Worm (Caenorhabditis elegans): Measurements from ENCODE around the gene zig-5.

ce11 chrIII:10985559-10986036, 32.3 kb upstream of the zig-5 start, which contains the start of gene col-93:
- TF ChIP-seq hlh-15 (tag; optimal IDR thresholded peaks at IDR 0.05), result no peak
- no peak for TF ChIP-seq ama-1 (optimal IDR thresholded peaks at IDR 0.05)
- TF ChIP-seq nfya-1 (tag; optimal IDR thresholded peaks at IDR 0.05), result no peak
- no peak for TF ChIP-seq pha-4 (tag; optimal IDR thresholded peaks at IDR 0.05)
- TF ChIP-seq ceh-31 (tag; optimal IDR thresholded peaks at IDR 0.05), result no peak
- no peak for TF ChIP-seq ceh-14 (tag; optimal IDR thresholded peaks at IDR 0.05)
- no peak for TF ChIP-seq hlh-6 (tag; optimal IDR thresholded peaks at IDR 0.05)
- no peak for TF ChIP-seq ceh-2 (tag; optimal IDR thresholded peaks at IDR 0.05)
- TF ChIP-seq dve-1 (tag; optimal IDR thresholded peaks at IDR 0.05), result no peak
- TF ChIP-seq ref-2 (tag; optimal IDR thresholded peaks at IDR 0.05), result no peak
- no peak for TF ChIP-seq unc-55 (GFP tag; optimal IDR thresholded peaks at IDR 0.05)

Measured in whole organism, late embryonic.